Fruit fly (Drosophila melanogaster): ENCODE data around the gene CG4408.

The CG4408 gene

DNA sequence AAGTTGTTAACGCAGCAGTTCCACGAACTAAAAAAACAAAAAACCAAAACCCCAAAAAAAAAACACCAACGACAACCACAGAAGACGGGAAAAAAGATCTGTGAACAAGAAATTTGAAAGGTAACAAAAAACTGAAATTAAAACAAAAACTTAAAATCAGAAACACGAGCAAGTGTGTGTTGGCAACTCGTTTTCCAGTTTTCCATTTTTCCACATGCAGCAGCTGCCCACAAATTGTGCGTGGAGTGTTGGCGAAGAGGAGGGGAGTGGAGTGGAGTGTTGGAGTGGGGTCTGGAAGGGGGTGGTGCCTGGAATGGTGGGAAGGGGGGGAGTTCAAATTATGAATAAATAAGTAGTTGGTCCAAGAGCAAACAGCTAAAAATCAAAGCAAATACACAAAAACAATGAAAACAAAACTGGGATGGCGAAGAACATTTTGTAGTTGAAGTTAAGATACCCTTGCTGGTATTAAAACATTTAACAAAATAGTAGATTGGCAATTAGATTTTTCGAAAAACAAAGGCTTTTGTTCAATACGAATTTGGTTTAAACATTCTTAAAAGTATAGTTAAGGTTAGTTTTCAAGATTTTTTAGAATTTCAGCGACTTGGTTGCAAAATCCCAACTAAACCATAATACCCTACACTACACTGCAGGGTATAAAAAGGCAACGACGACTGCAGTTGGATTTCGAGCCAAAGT is 29.9 kb downstream of the CG4408 start (continued):
- no peak for TF ChIP-seq nerfin-2 (GFP tag; IDR thresholded peaks at IDR 0.05; ENCODE audit: partially characterized antibody)
- TF ChIP-seq CG9215 (GFP tag; IDR thresholded peaks at IDR 0.05) = no peak
- no peak for TF ChIP-seq CG17186 (GFP tag; optimal IDR thresholded peaks at IDR 0.05)
- TF ChIP-seq CG5245 (GFP tag; optimal IDR thresholded peaks at IDR 0.05) = peak; percentile 15
- TF ChIP-seq CG7786 (GFP tag; optimal IDR thresholded peaks at IDR 0.05) = peak; percentile 11
- TF ChIP-seq CG4707 (GFP tag; optimal IDR thresholded peaks at IDR 0.05) = no peak
- TF ChIP-seq sna (GFP tag; IDR thresholded peaks at IDR 0.05; ENCODE audit: partially characterized antibody) = no peak
- TF ChIP-seq Oli (tag; optimal IDR thresholded peaks at IDR 0.05) = peak; percentile 65
- no peak for TF ChIP-seq CG9932 (GFP tag; IDR thresholded peaks at IDR 0.05)
- TF ChIP-seq slbo (GFP tag; IDR thresholded peaks at IDR 0.05) = no peak
- no peak for TF ChIP-seq ap (GFP tag; IDR thresholded peaks at IDR 0.05)
- TF ChIP-seq CG1603 (tag; optimal IDR thresholded peaks at IDR 0.05) = peak; percentile 22
- TF ChIP-seq ttk (GFP tag; IDR thresholded peaks at IDR 0.05) = no peak
- peak; percentile 30 for TF ChIP-seq en (GFP tag; optimal IDR thresholded peaks at IDR 0.05)
- peak; percentile 51 for TF ChIP-seq CG12769 (tag; optimal IDR thresholded peaks at IDR 0.05)
- TF ChIP-seq kni (GFP tag; optimal IDR thresholded peaks at IDR 0.05) = peak; percentile 20
- TF ChIP-seq CG17802 (tag; optimal IDR thresholded peaks at IDR 0.05) = no peak
- TF ChIP-seq Scr (GFP tag; IDR thresholded peaks at IDR 0.05; ENCODE audit: partially characterized antibody) = no peak
- TF ChIP-seq CG7357 (GFP tag; IDR thresholded peaks at IDR 0.05) = no peak
- no peak for TF ChIP-seq Taf1 (GFP tag; IDR thresholded peaks at IDR 0.05)
- TF ChIP-seq Aef1 (GFP tag; IDR thresholded peaks at IDR 0.05) = no peak; the same call in 2 of the 3 replicates
- TF ChIP-seq ham (GFP tag; IDR thresholded peaks at IDR 0.05) = no peak
- TF ChIP-seq CG12155 (GFP tag; optimal IDR thresholded peaks at IDR 0.05) = no peak
- TF ChIP-seq Usf (GFP tag; optimal IDR thresholded peaks at IDR 0.05) = no peak
- peak; percentile 42 for TF ChIP-seq CG7556 (GFP tag; optimal IDR thresholded peaks at IDR 0.05)
- no peak for TF ChIP-seq mirr (GFP tag; optimal IDR thresholded peaks at IDR 0.05)
- peak; percentile 34 for TF ChIP-seq tio (GFP tag; optimal IDR thresholded peaks at IDR 0.05)
- no peak for TF ChIP-seq ftz-f1 (GFP tag; optimal IDR thresholded peaks at IDR 0.05)
- TF ChIP-seq CG18764 (GFP tag; optimal IDR thresholded peaks at IDR 0.05) = peak; percentile 22
- no peak for TF ChIP-seq Myb (GFP tag; optimal IDR thresholded peaks at IDR 0.05)
- peak; percentile 17 for TF ChIP-seq Side (GFP tag; optimal IDR thresholded peaks at IDR 0.05)
- TF ChIP-seq Spps (tag; optimal IDR thresholded peaks at IDR 0.05) = peak; percentile 23
- no peak for TF ChIP-seq pb (GFP tag; optimal IDR thresholded peaks at IDR 0.05)
- TF ChIP-seq Xrp1 (GFP tag; IDR thresholded peaks at IDR 0.05) = peak; percentile 69

DNA sequence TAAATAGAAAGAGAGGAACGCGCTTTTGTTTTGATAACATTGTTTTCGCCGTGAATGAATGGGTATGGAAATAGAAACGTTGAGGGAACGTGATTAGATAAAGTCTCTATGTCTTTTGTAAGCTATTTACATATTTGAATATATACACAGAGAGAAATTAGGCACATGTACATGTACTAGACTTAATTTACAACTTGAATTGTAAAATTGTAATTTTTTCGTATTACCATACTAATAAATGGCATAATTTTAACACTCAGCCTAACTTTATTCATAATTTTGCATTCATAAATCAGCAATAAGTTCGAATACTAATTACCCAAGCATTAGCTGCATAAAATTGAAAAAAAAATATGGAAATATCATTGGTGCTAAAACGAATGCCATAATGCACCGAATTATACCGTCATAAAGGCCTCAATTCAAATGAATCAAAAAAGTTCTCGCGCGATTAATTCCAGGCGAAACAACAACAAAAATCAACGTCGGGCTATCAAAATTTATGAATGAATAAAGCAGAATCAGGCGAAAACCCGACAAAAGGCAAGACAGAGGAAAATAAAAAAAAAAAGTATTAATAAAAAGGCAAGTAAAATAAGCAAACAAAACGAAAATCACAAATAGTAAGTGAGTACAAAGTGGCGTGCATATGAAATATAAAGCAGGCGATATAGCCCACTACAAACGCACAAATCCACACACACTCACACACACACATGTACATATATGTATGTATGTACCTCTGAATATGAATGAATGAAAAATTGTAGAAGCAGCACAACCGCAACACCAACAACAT is 30.6 kb downstream of the CG4408 start:
- TF ChIP-seq CG4617 (GFP tag; optimal IDR thresholded peaks at IDR 0.05; ENCODE audit: borderline replicate concordance) (no peak), hbn (GFP tag; IDR thresholded peaks at IDR 0.05; ENCODE audit: partially characterized antibody) (no peak), CG18599 (GFP tag; optimal IDR thresholded peaks at IDR 0.05) (peak; percentile 51), Fer3 (tag; optimal IDR thresholded peaks at IDR 0.05) (peak; percentile 62), scrt (GFP tag; optimal IDR thresholded peaks at IDR 0.05) (peak; percentile 21), Vsx1 (GFP tag; optimal IDR thresholded peaks at IDR 0.05) (peak; percentile 5), Nf-YC (tag; optimal IDR thresholded peaks at IDR 0.05) (no peak), CG7928 (GFP tag; optimal IDR thresholded peaks at IDR 0.05) (no peak), CG9727 (GFP tag; optimal IDR thresholded peaks at IDR 0.05) (peak; percentile 70), CG6272 (GFP tag; IDR thresholded peaks at IDR 0.05) (no peak), bcd (GFP tag; optimal IDR thresholded peaks at IDR 0.05) (peak; percentile 60), CG8765 (GFP tag; IDR thresholded peaks at IDR 0.05) (no peak), mam (GFP tag; optimal IDR thresholded peaks at IDR 0.05) (peak; percentile 32), HHEX (GFP tag; optimal IDR thresholded peaks at IDR 0.05) (no peak), CG11696 (GFP tag; IDR thresholded peaks at IDR 0.05) (no peak), mirr (GFP tag; optimal IDR thresholded peaks at IDR 0.05) (no peak), emc (GFP tag; optimal IDR thresholded peaks at IDR 0.05) (peak; percentile 14)

Measured in whole organism, embryonic.